Fruit fly (Drosophila melanogaster) whole organism, embryonic: ENCODE measurements around the gene CG33773.

Experiments used
- Antp ChIP-seq: fragments of 200-800 bp; sonication (Bioruptor generic); optimal IDR thresholded peaks from 3 replicates; lab custom pipeline; 2016; ENCODE audit warnings: missing biosample characterization, missing genetic modification characterization
- Asciz ChIP-seq: fragments of 200-800 bp; sonication (Bioruptor generic); optimal IDR thresholded peaks from 2 replicates; lab custom pipeline; 2017; ENCODE audit warnings: missing biosample characterization, mild to moderate bottlenecking, missing genetic modification characterization, missing genetic modification reagents
- CG10147 ChIP-seq: fragments of 200-800 bp; sonication (Bioruptor generic); optimal IDR thresholded peaks from 2 replicates; lab custom pipeline; 2019; ENCODE audit warnings: missing biosample characterization, mild to moderate bottlenecking, missing genetic modification characterization, moderate library complexity
- CG11723 ChIP-seq: fragments of 200-800 bp; sonication (Bioruptor generic); optimal IDR thresholded peaks from 2 replicates; lab custom pipeline; 2017; ENCODE audit warnings: missing biosample characterization, mild to moderate bottlenecking, missing genetic modification characterization
- CG15011 ChIP-seq: fragments of 200-800 bp; sonication (Bioruptor generic); optimal IDR thresholded peaks from 3 replicates; lab custom pipeline; 2018; ENCODE audit warnings: missing biosample characterization, mild to moderate bottlenecking, missing genetic modification characterization
- CG16815 ChIP-seq: fragments of 200-800 bp; sonication (Bioruptor generic); optimal IDR thresholded peaks from 3 replicates; lab custom pipeline; 2017; ENCODE audit warnings: missing biosample characterization, mild to moderate bottlenecking, missing genetic modification characterization
- CG3163 ChIP-seq: fragments of 200-800 bp; sonication (Bioruptor generic); optimal IDR thresholded peaks from 3 replicates; lab custom pipeline; 2016; ENCODE audit warnings: missing biosample characterization, missing genetic modification characterization
- CG4360 ChIP-seq: fragments of 200-800 bp; sonication (Bioruptor generic); IDR thresholded peaks from 2 replicates; pipeline ENCODE4 v1.3.6; 2022; ENCODE audit warnings: missing biosample characterization, missing genetic modification characterization
- CG6689 ChIP-seq: fragments of 200-800 bp; sonication (Bioruptor generic); IDR thresholded peaks from 2 replicates; pipeline ENCODE4 v1.3.6; 2022; ENCODE audit warnings: missing biosample characterization, missing genetic modification characterization
- CG6791 ChIP-seq: fragments of 200-800 bp; sonication (Bioruptor generic); IDR thresholded peaks from 3 replicates; pipeline ENCODE4 v1.3.6; 2022; ENCODE audit warnings: missing biosample characterization, missing genetic modification characterization; ENCODE audit not compliant: partially characterized antibody
- CG7556 ChIP-seq: fragments of 200-800 bp; sonication (Bioruptor generic); optimal IDR thresholded peaks from 2 replicates; lab custom pipeline; 2017; ENCODE audit warnings: missing biosample characterization, mild to moderate bottlenecking, missing genetic modification characterization
- CG7786 ChIP-seq: fragments of 200-800 bp; sonication (Bioruptor generic); optimal IDR thresholded peaks from 2 replicates; lab custom pipeline; 2016; ENCODE audit warnings: missing biosample characterization, missing genetic modification characterization
- CG8765 ChIP-seq: fragments of 200-800 bp; sonication (Bioruptor generic); IDR thresholded peaks from 2 replicates; pipeline ENCODE4 v1.3.6; 2022; ENCODE audit warnings: missing biosample characterization, missing genetic modification characterization
- CG9609 ChIP-seq: fragments of 200-800 bp; sonication (Bioruptor generic); optimal IDR thresholded peaks from 3 replicates; lab custom pipeline; 2016; ENCODE audit warnings: missing biosample characterization, missing genetic modification characterization
- CTCF ChIP-seq: fragments of 200-800 bp; sonication (Bioruptor generic); optimal IDR thresholded peaks from 2 replicates; lab custom pipeline; 2017; ENCODE audit warnings: missing biosample characterization, mild to moderate bottlenecking, missing genetic modification characterization, moderate library complexity
- Chrac-16 ChIP-seq: fragments of 200-800 bp; sonication (Bioruptor generic); optimal IDR thresholded peaks from 3 replicates; lab custom pipeline; 2016; ENCODE audit warnings: missing biosample characterization, missing genetic modification characterization
- CrebB ChIP-seq: fragments of 200-800 bp; sonication (Bioruptor generic); optimal IDR thresholded peaks from 3 replicates; lab custom pipeline; 2018; ENCODE audit warnings: missing biosample characterization, mild to moderate bottlenecking, missing genetic modification characterization
- D19A ChIP-seq: fragments of 200-800 bp; optimal IDR thresholded peaks from 3 replicates; lab custom pipeline; 2019; ENCODE audit warnings: missing biosample characterization, mild to moderate bottlenecking, missing genetic modification characterization, moderate library complexity
- Dref ChIP-seq: fragments of 200-800 bp; sonication (Bioruptor generic); IDR thresholded peaks from 2 replicates; pipeline ENCODE4 v1.3.6; 2022; ENCODE audit warnings: missing biosample characterization, missing genetic modification characterization
- GATAe ChIP-seq: fragments of 200-800 bp; sonication (Bioruptor generic); conservative IDR thresholded peaks from 2 replicates; pipeline ENCODE4 v1.3.6; 2022; ENCODE audit warnings: missing biosample characterization, missing genetic modification characterization
- HLHmδ ChIP-seq: fragments of 200-800 bp; sonication (Bioruptor generic); optimal IDR thresholded peaks from 2 replicates; lab custom pipeline; 2018; ENCODE audit warnings: missing biosample characterization, mild to moderate bottlenecking, missing genetic modification characterization, moderate library complexity
- Hr3 ChIP-seq: fragments of 200-800 bp; sonication (Bioruptor generic); optimal IDR thresholded peaks from 3 replicates; lab custom pipeline; 2016; ENCODE audit warnings: missing biosample characterization, missing genetic modification characterization
- Jarid2 ChIP-seq: fragments of 200-800 bp; sonication (Bioruptor generic); optimal IDR thresholded peaks from 3 replicates; lab custom pipeline; 2017; ENCODE audit warnings: mild to moderate bottlenecking, missing biosample characterization, missing genetic modification reagents, missing genetic modification characterization
- Lpt ChIP-seq: fragments of >200 bp; optimal IDR thresholded peaks from 2 replicates; lab custom pipeline; 2018; ENCODE audit warnings: missing biosample characterization, missing genetic modification characterization
- Med ChIP-seq: fragments of 200-800 bp; sonication (Bioruptor generic); peaks from one replicate; lab custom pipeline; 2016; ENCODE audit warnings: missing biosample characterization, missing genetic modification characterization, mild to moderate bottlenecking, inconsistent platforms, moderate library complexity
- Meics ChIP-seq: fragments of 200-800 bp; sonication (Bioruptor generic); optimal IDR thresholded peaks from 2 replicates; lab custom pipeline; 2017; ENCODE audit warnings: missing biosample characterization, mild to moderate bottlenecking, missing genetic modification characterization
- Myb ChIP-seq: fragments of 200-800 bp; sonication (Bioruptor generic); optimal IDR thresholded peaks from 2 replicates; lab custom pipeline; 2016; ENCODE audit warnings: missing biosample characterization, missing genetic modification characterization
- Neu2 ChIP-seq: fragments of 200-800 bp; sonication (Bioruptor generic); optimal IDR thresholded peaks from 3 replicates; lab custom pipeline; 2016; ENCODE audit warnings: missing biosample characterization, missing genetic modification characterization, borderline replicate concordance
- Nf-YC ChIP-seq: fragments of 200-800 bp; optimal IDR thresholded peaks from 3 replicates; lab custom pipeline; 2019; ENCODE audit warnings: missing biosample characterization, mild to moderate bottlenecking, missing genetic modification characterization, moderate library complexity
- Oaz ChIP-seq: fragments of 200-800 bp; sonication (Bioruptor generic); IDR thresholded peaks from 2 replicates; pipeline ENCODE4 v1.3.6; 2022; ENCODE audit warnings: missing biosample characterization, missing genetic modification characterization
- Sry-β ChIP-seq: fragments of 200-800 bp; sonication (Bioruptor generic); optimal IDR thresholded peaks from 2 replicates; lab custom pipeline; 2018; ENCODE audit warnings: missing biosample characterization, mild to moderate bottlenecking, missing genetic modification characterization, moderate library complexity
- Sry-δ ChIP-seq: fragments of 200-800 bp; sonication (Bioruptor generic); optimal IDR thresholded peaks from 2 replicates; lab custom pipeline; 2016; ENCODE audit warnings: missing biosample characterization, missing genetic modification characterization
- Taf1 ChIP-seq: fragments of 200-800 bp; sonication (Bioruptor generic); IDR thresholded peaks from 2 replicates; pipeline ENCODE4 v1.3.6; 2022; ENCODE audit warnings: missing biosample characterization, missing genetic modification characterization
- Usf ChIP-seq: fragments of 200-800 bp; sonication (Bioruptor generic); optimal IDR thresholded peaks from 2 replicates; lab custom pipeline; 2017; ENCODE audit warnings: missing genotype, missing biosample characterization, missing genetic modification characterization
- bbx ChIP-seq: fragments of 200-800 bp; sonication (Bioruptor generic); IDR thresholded peaks from 2 replicates; pipeline ENCODE4 v1.3.6; 2022; ENCODE audit warnings: missing biosample characterization, missing genetic modification characterization; ENCODE audit not compliant: partially characterized antibody
- cad ChIP-seq: fragments of >200 bp; optimal IDR thresholded peaks from 2 replicates; lab custom pipeline; 2017; ENCODE audit warnings: missing biosample characterization, missing genetic modification characterization
- crc ChIP-seq: fragments of 200-800 bp; sonication (Bioruptor generic); optimal IDR thresholded peaks from 2 replicates; lab custom pipeline; 2016; ENCODE audit warnings: missing biosample characterization, missing genetic modification characterization
- esg ChIP-seq: fragments of 200-800 bp; sonication (Bioruptor generic); conservative IDR thresholded peaks from 2 replicates; pipeline ENCODE4 v1.3.6; 2022; ENCODE audit warnings: missing biosample characterization, missing genetic modification characterization
- ftz-f1 ChIP-seq: fragments of 200-800 bp; sonication (Bioruptor generic); optimal IDR thresholded peaks from 2 replicates; lab custom pipeline; 2016; ENCODE audit warnings: missing biosample characterization, missing genetic modification characterization
- grn ChIP-seq: fragments of 200-800 bp; sonication (Bioruptor generic); optimal IDR thresholded peaks from 3 replicates; lab custom pipeline; 2017; ENCODE audit warnings: missing biosample characterization, missing genetic modification characterization
- klu ChIP-seq: fragments of 200-800 bp; sonication (Bioruptor generic); IDR thresholded peaks from 2 replicates; pipeline ENCODE4 v1.3.6; 2022; ENCODE audit warnings: missing biosample characterization, missing genetic modification characterization
- pan ChIP-seq, 4 experiments: fragments of >200 bp in 3 of 4; fragments of 200-800 bp in 1 of 4; sonication (Bioruptor generic) in 1 of 4; optimal IDR thresholded peaks in 3 of 4; IDR thresholded peaks in 1 of 4; 2 replicates each; pipeline versions ENCODE4 v1.3.6 to Lab custom; 2017 to 2022; ENCODE audit warnings: missing biosample characterization in 2 of 4, missing genetic modification characterization in 2 of 4, mixed read lengths in 1 of 4
- pho ChIP-seq: fragments of 200-800 bp; sonication (Bioruptor generic); optimal IDR thresholded peaks from 2 replicates; lab custom pipeline; 2016; ENCODE audit warnings: missing biosample characterization, missing genetic modification characterization
- prd ChIP-seq, 3 experiments: fragments of >200 bp in 2 of 3; fragments of 200-800 bp in 1 of 3; sonication (Bioruptor generic) in 1 of 3; optimal IDR thresholded peaks in 2 of 3; IDR thresholded peaks in 1 of 3; 2 replicates in 2 of 3; 3 replicates in 1 of 3; pipeline versions ENCODE4 v1.3.6 to Lab custom; 2017 to 2022; ENCODE audit warnings: missing biosample characterization in 1 of 3, missing genetic modification characterization in 1 of 3
- seq ChIP-seq: fragments of 200-800 bp; sonication (Bioruptor generic); IDR thresholded peaks from 2 replicates; pipeline ENCODE4 v1.3.6; 2022; ENCODE audit warnings: missing biosample characterization, missing genetic modification characterization
- sim ChIP-seq: fragments of 200-800 bp; sonication (Bioruptor generic); IDR thresholded peaks from 2 replicates; pipeline ENCODE4 v1.3.6; 2022; ENCODE audit warnings: missing biosample characterization, missing genetic modification characterization
- slbo ChIP-seq: fragments of 200-800 bp; sonication (Bioruptor generic); IDR thresholded peaks from 2 replicates; pipeline ENCODE4 v1.3.6; 2022; ENCODE audit warnings: missing biosample characterization, missing genetic modification characterization
- so ChIP-seq: fragments of 200-800 bp; sonication (Bioruptor generic); IDR thresholded peaks from 3 replicates; pipeline ENCODE4 v1.3.6; 2022; ENCODE audit warnings: missing biosample characterization, missing genetic modification characterization
- sqz ChIP-seq: fragments of 200-800 bp; sonication (Bioruptor generic); optimal IDR thresholded peaks from 3 replicates; lab custom pipeline; 2018; ENCODE audit warnings: missing biosample characterization, mild to moderate bottlenecking, missing genetic modification characterization
- stwl ChIP-seq: fragments of 200-800 bp; sonication (Bioruptor generic); optimal IDR thresholded peaks from 3 replicates; lab custom pipeline; 2018; ENCODE audit warnings: missing biosample characterization, mild to moderate bottlenecking, missing genetic modification characterization, moderate library complexity
- trem ChIP-seq: fragments of 200-800 bp; optimal IDR thresholded peaks from 3 replicates; lab custom pipeline; 2019; ENCODE audit warnings: missing biosample characterization, mild to moderate bottlenecking, missing genetic modification characterization, moderate library complexity
- zfh1 ChIP-seq: fragments of 200-800 bp; sonication (Bioruptor generic); IDR thresholded peaks from 3 replicates; pipeline ENCODE4 v1.3.6; 2022; ENCODE audit warnings: missing biosample characterization, missing genetic modification characterization

CG33773 gene

DNA sequence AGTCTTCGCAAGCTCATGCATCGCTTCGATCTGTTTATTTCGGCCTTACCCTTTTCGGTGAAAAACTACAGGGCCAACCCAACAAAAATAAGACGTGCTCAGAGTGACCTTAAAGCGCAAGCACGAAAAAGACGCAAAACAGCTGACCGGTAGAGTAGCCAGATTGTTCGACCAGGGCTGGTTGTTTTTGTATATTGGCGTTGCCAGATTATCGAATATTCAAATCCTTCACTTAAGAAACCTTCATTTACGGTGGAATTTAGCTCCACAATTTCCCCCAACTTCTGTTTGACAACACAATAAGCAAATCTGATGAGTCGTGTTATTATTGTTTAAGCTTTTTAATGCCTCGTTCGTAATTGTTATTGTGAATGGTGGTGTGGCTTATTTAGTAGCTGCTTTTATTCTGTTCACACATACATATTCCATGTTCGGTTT, 18.7 kb downstream of the CG33773 start, which contains the start of gene Chchd3 (continued):
- TF ChIP-seq CrebB (tag; lab: Kevin White, UChicago), result no peak
- TF ChIP-seq D19A (tag; lab: Kevin White, UChicago), result no peak
- peak; percentile 10 for TF ChIP-seq CG9609
- peak; percentile 36 for TF ChIP-seq bbx
- TF ChIP-seq GATAe, result no peak
- TF ChIP-seq Taf1 (GFP tag; lab: Robert Waterston, UW), result no peak
- peak; percentile 41 for TF ChIP-seq Dref (GFP tag; lab: Robert Waterston, UW)
- TF ChIP-seq Antp, result peak; percentile 8
- peak; percentile 69 for TF ChIP-seq CG4360
- no peak for TF ChIP-seq CG6689 (GFP tag; lab: Robert Waterston, UW)
- no peak for TF ChIP-seq Meics
- no peak for TF ChIP-seq HLHmδ (GFP tag; lab: Kevin White, UChicago)
- TF ChIP-seq Sry-β (GFP tag; lab: Kevin White, UChicago), result no peak
- no peak for TF ChIP-seq crc (GFP tag; lab: Kevin White, UChicago)
- no peak for TF ChIP-seq Nf-YC (tag; lab: Kevin White, UChicago)
- no peak for TF ChIP-seq klu (GFP tag; lab: Robert Waterston, UW)
- TF ChIP-seq sim (GFP tag; lab: Robert Waterston, UW), result no peak
- TF ChIP-seq slbo (GFP tag; lab: Robert Waterston, UW), result peak; percentile 43; the same call in 1 of the 2 replicates
- no peak for TF ChIP-seq Asciz (GFP tag; lab: Kevin White, UChicago)
- TF ChIP-seq CTCF (GFP tag; lab: Kevin White, UChicago), result peak; percentile 33
- TF ChIP-seq Neu2 (GFP tag; lab: Kevin White, UChicago), result no peak
- no peak for TF ChIP-seq CG8765 (GFP tag; lab: Robert Waterston, UW)
- TF ChIP-seq stwl (tag; lab: Kevin White, UChicago), result peak; percentile 87
- TF ChIP-seq so (GFP tag; lab: Robert Waterston, UW), result no peak
- no peak for TF ChIP-seq pan (optimal IDR thresholded peaks at IDR 0.05; lab: Kevin White, UChicago)
- TF ChIP-seq pan (GFP tag; optimal IDR thresholded peaks at IDR 0.05 in 1 of 2, IDR thresholded peaks at IDR 0.05 in 1 of 2), result no peak
- TF ChIP-seq CG10147, result no peak
- TF ChIP-seq Hr3 (GFP tag; lab: Kevin White, UChicago), result no peak
- no peak for TF ChIP-seq Usf (GFP tag; lab: Kevin White, UChicago)
- TF ChIP-seq seq (GFP tag; lab: Robert Waterston, UW), result no peak
- no peak for TF ChIP-seq Oaz (GFP tag; lab: Robert Waterston, UW)
- no peak for TF ChIP-seq pho
- TF ChIP-seq CG6791 (GFP tag; lab: Robert Waterston, UW), result peak; percentile 44; the same call in 2 of the 3 replicates
- no peak for TF ChIP-seq grn (GFP tag; lab: Kevin White, UChicago)
- TF ChIP-seq Lpt (GFP tag; lab: Kevin White, UChicago), result no peak
- TF ChIP-seq cad (GFP tag; lab: Kevin White, UChicago), result no peak
- peak; percentile 8 for TF ChIP-seq CG3163 (GFP tag; lab: Kevin White, UChicago)
- TF ChIP-seq Myb (GFP tag; lab: Kevin White, UChicago), result peak; percentile 40
- TF ChIP-seq CG15011 (GFP tag; lab: Kevin White, UChicago), result no peak
- no peak for TF ChIP-seq Jarid2 (GFP tag; lab: Kevin White, UChicago)
- TF ChIP-seq sqz (GFP tag; lab: Kevin White, UChicago), result no peak
- peak; percentile 80 for TF ChIP-seq Med (GFP tag; lab: Kevin White, UChicago)
- peak; percentile 67 for TF ChIP-seq Sry-δ (GFP tag; lab: Kevin White, UChicago)
- TF ChIP-seq CG7556 (GFP tag; lab: Kevin White, UChicago), result no peak
- no peak for TF ChIP-seq CG7786
- TF ChIP-seq esg (GFP tag; lab: Robert Waterston, UW), result no peak
- TF ChIP-seq CG11723 (GFP tag; lab: Kevin White, UChicago), result no peak
- TF ChIP-seq trem, result peak; percentile 40
- TF ChIP-seq zfh1 (GFP tag; lab: Robert Waterston, UW), result 0 out of 3 replicates have a peak, but pooled peaks have one; percentile 21
- no peak for TF ChIP-seq CG16815 (GFP tag; lab: Kevin White, UChicago)
- TF ChIP-seq prd (optimal IDR thresholded peaks at IDR 0.05; lab: Kevin White, UChicago), result no peak
- no peak for TF ChIP-seq prd (GFP tag; IDR thresholded peaks at IDR 0.05; lab: Robert Waterston, UW)
- TF ChIP-seq Chrac-16, result no peak
- TF ChIP-seq ftz-f1 (GFP tag; lab: Kevin White, UChicago), result peak; percentile 80
